Worm (Caenorhabditis elegans) whole organism, L4/young adult: ENCODE data around the gene F41C6.7.

Experiments
- W03F9.2 ChIP-seq: fragments of 150-350 bp; optimal IDR thresholded peaks from 2 replicates; lab custom pipeline; 2014; ENCODE audit warnings: missing biosample characterization, missing genetic modification characterization
- dao-5 ChIP-seq: sonication (generic microtip); optimal IDR thresholded peaks from 2 replicates; lab custom pipeline; 2016; ENCODE audit warnings: missing genotype, missing genetic modification characterization, moderate library complexity, missing compliant biosample characterization

ce11 chrX:6913989-6914388 is 28.9 kb upstream of the F41C6.7 start, which contains the start of gene nhx-4:
- TF ChIP-seq dao-5 (tag; lab: Kevin White, UChicago): no peak
- no peak for TF ChIP-seq W03F9.2 (tag; lab: Kevin White, UChicago)
